Fruit fly (Drosophila melanogaster) whole organism, embryonic: ENCODE data around the gene CG14174.

Source experiments
- Atf6 ChIP-seq: fragments of 200-800 bp; sonication (Bioruptor generic); IDR thresholded peaks from 2 replicates; pipeline ENCODE4 v1.3.6; 2022; ENCODE audit warnings: missing biosample characterization, missing genetic modification characterization
- Blimp-1 ChIP-seq: fragments of 200-800 bp; sonication (Bioruptor generic); optimal IDR thresholded peaks from 3 replicates; lab custom pipeline; 2018; ENCODE audit warnings: missing biosample characterization, missing genetic modification characterization, mild to moderate bottlenecking, moderate library complexity, missing genetic modification reagents
- BtbVII ChIP-seq: fragments of 200-800 bp; sonication (Bioruptor generic); optimal IDR thresholded peaks from 3 replicates; lab custom pipeline; 2017; ENCODE audit warnings: missing biosample characterization, mild to moderate bottlenecking, missing genetic modification characterization
- CG10321 ChIP-seq: fragments of 200-800 bp; sonication (Bioruptor generic); IDR thresholded peaks from 2 replicates; pipeline ENCODE4 v1.3.6; 2022; ENCODE audit warnings: missing biosample characterization, missing genetic modification characterization
- CG10654 ChIP-seq: fragments of 200-800 bp; sonication (Bioruptor generic); optimal IDR thresholded peaks from 2 replicates; lab custom pipeline; 2016; ENCODE audit warnings: missing biosample characterization, missing genetic modification characterization
- CG11504 ChIP-seq: fragments of 200-800 bp; sonication (Bioruptor generic); optimal IDR thresholded peaks from 3 replicates; lab custom pipeline; 2019; ENCODE audit warnings: missing biosample characterization, mild to moderate bottlenecking, missing genetic modification characterization, moderate library complexity
- CG14860 ChIP-seq: fragments of 200-800 bp; sonication (Bioruptor generic); IDR thresholded peaks from 3 replicates; pipeline ENCODE4 v1.3.6; 2022; ENCODE audit warnings: missing biosample characterization, missing genetic modification characterization; ENCODE audit not compliant: partially characterized antibody
- CG17829 ChIP-seq: fragments of 200-800 bp; optimal IDR thresholded peaks from 2 replicates; lab custom pipeline; 2019; ENCODE audit warnings: missing biosample characterization, mild to moderate bottlenecking, missing genetic modification characterization, moderate library complexity
- CG30431 ChIP-seq: fragments of 200-800 bp; sonication (Bioruptor generic); optimal IDR thresholded peaks from 2 replicates; lab custom pipeline; 2017; ENCODE audit warnings: missing biosample characterization, missing genetic modification characterization
- CG3281 ChIP-seq: fragments of 200-800 bp; sonication (Bioruptor generic); optimal IDR thresholded peaks from 3 replicates; lab custom pipeline; 2017; ENCODE audit warnings: missing biosample characterization, mild to moderate bottlenecking, missing genetic modification characterization
- CG34224 ChIP-seq: fragments of 200-800 bp; sonication (Bioruptor generic); IDR thresholded peaks from 3 replicates; pipeline ENCODE4 v1.3.6; 2022; ENCODE audit warnings: missing biosample characterization, missing genetic modification characterization; ENCODE audit not compliant: partially characterized antibody
- CG42726 ChIP-seq: fragments of 200-800 bp; sonication (Bioruptor generic); IDR thresholded peaks from 2 replicates; pipeline ENCODE4 v1.3.6; 2022; ENCODE audit warnings: missing biosample characterization, missing genetic modification characterization; ENCODE audit not compliant: partially characterized antibody
- CG4617 ChIP-seq: fragments of 200-800 bp; sonication (Bioruptor generic); optimal IDR thresholded peaks from 3 replicates; lab custom pipeline; 2016; ENCODE audit warnings: missing biosample characterization, missing genetic modification characterization, borderline replicate concordance
- CG7271 ChIP-seq: fragments of 200-800 bp; sonication (Bioruptor generic); optimal IDR thresholded peaks from 2 replicates; lab custom pipeline; 2018; ENCODE audit warnings: missing biosample characterization, mild to moderate bottlenecking, missing genetic modification characterization, moderate library complexity
- CG7786 ChIP-seq: fragments of 200-800 bp; sonication (Bioruptor generic); optimal IDR thresholded peaks from 2 replicates; lab custom pipeline; 2016; ENCODE audit warnings: missing biosample characterization, missing genetic modification characterization
- CG8281 ChIP-seq: fragments of 200-800 bp; sonication (Bioruptor generic); optimal IDR thresholded peaks from 2 replicates; lab custom pipeline; 2018; ENCODE audit warnings: missing biosample characterization, mild to moderate bottlenecking, missing genetic modification characterization, moderate library complexity
- CG8765 ChIP-seq: fragments of 200-800 bp; sonication (Bioruptor generic); IDR thresholded peaks from 2 replicates; pipeline ENCODE4 v1.3.6; 2022; ENCODE audit warnings: missing biosample characterization, missing genetic modification characterization
- CG8944 ChIP-seq: fragments of 200-800 bp; sonication (Bioruptor generic); optimal IDR thresholded peaks from 3 replicates; lab custom pipeline; 2016; ENCODE audit warnings: missing biosample characterization, missing genetic modification characterization
- CrebB ChIP-seq: fragments of 200-800 bp; sonication (Bioruptor generic); optimal IDR thresholded peaks from 3 replicates; lab custom pipeline; 2018; ENCODE audit warnings: missing biosample characterization, mild to moderate bottlenecking, missing genetic modification characterization
- HLH3B ChIP-seq: fragments of 200-800 bp; sonication (Bioruptor generic); IDR thresholded peaks from 2 replicates; pipeline ENCODE4 v1.3.6; 2022; ENCODE audit warnings: missing biosample characterization, missing genetic modification characterization
- MESR4 ChIP-seq: fragments of 200-800 bp; sonication (Bioruptor generic); optimal IDR thresholded peaks from 2 replicates; lab custom pipeline; 2018; ENCODE audit warnings: missing biosample characterization, mild to moderate bottlenecking, missing genetic modification characterization, moderate library complexity
- Oli ChIP-seq: fragments of 200-800 bp; sonication (Bioruptor generic); optimal IDR thresholded peaks from 2 replicates; lab custom pipeline; 2018; ENCODE audit warnings: missing biosample characterization, mild to moderate bottlenecking, missing genetic modification characterization, moderate library complexity
- Rx ChIP-seq: fragments of 200-800 bp; sonication (Bioruptor generic); IDR thresholded peaks from 2 replicates; pipeline ENCODE4 v1.3.6; 2022; ENCODE audit warnings: missing biosample characterization, missing genetic modification characterization
- Six4 ChIP-seq: fragments of 200-800 bp; sonication (Bioruptor generic); optimal IDR thresholded peaks from 2 replicates; lab custom pipeline; 2016; ENCODE audit warnings: missing biosample characterization, missing genetic modification characterization
- bigmax ChIP-seq: fragments of 200-800 bp; sonication (Bioruptor generic); optimal IDR thresholded peaks from 2 replicates; lab custom pipeline; 2018; ENCODE audit warnings: missing biosample characterization, mild to moderate bottlenecking, missing genetic modification characterization
- chn ChIP-seq: fragments of 200-800 bp; sonication (Bioruptor generic); optimal IDR thresholded peaks from 2 replicates; lab custom pipeline; 2016; ENCODE audit warnings: missing biosample characterization, missing genetic modification characterization
- crol ChIP-seq: fragments of 200-800 bp; sonication (Bioruptor generic); IDR thresholded peaks from 2 replicates; pipeline ENCODE4 v1.3.6; 2022; ENCODE audit warnings: missing biosample characterization, missing genetic modification characterization
- dimm ChIP-seq: fragments of 200-800 bp; sonication (Bioruptor generic); IDR thresholded peaks from 2 replicates; pipeline ENCODE4 v1.3.6; 2022; ENCODE audit warnings: missing biosample characterization, missing genetic modification characterization
- ems ChIP-seq: fragments of 200-800 bp; sonication (Bioruptor generic); optimal IDR thresholded peaks from 3 replicates; lab custom pipeline; 2016; ENCODE audit warnings: missing biosample characterization, missing genetic modification characterization
- en ChIP-seq: fragments of 200-800 bp; sonication (Bioruptor generic); optimal IDR thresholded peaks from 2 replicates; lab custom pipeline; 2016; ENCODE audit warnings: missing biosample characterization, missing genetic modification characterization
- fd102C ChIP-seq: fragments of 200-800 bp; sonication (Bioruptor generic); optimal IDR thresholded peaks from 2 replicates; lab custom pipeline; 2018; ENCODE audit warnings: missing biosample characterization, mild to moderate bottlenecking, missing genetic modification characterization, moderate library complexity
- fu2 ChIP-seq: fragments of 200-800 bp; sonication (Bioruptor generic); optimal IDR thresholded peaks from 2 replicates; lab custom pipeline; 2016; ENCODE audit warnings: missing biosample characterization, missing genetic modification characterization
- grau ChIP-seq: fragments of 200-800 bp; optimal IDR thresholded peaks from 3 replicates; lab custom pipeline; 2019; ENCODE audit warnings: missing biosample characterization, mild to moderate bottlenecking, missing genetic modification characterization, moderate library complexity
- insv ChIP-seq, 2 experiments: fragments of 200-800 bp; sonication (Bioruptor generic); optimal IDR thresholded peaks; 3 replicates each; lab custom pipeline; 2016 to 2018; ENCODE audit warnings: missing biosample characterization in 2 of 2, missing genetic modification characterization in 2 of 2
- jigr1 ChIP-seq: fragments of 200-800 bp; sonication (Bioruptor generic); IDR thresholded peaks from 3 replicates; pipeline ENCODE4 v1.3.6; 2022; ENCODE audit warnings: missing biosample characterization, missing genetic modification characterization
- kay ChIP-seq: fragments of 200-800 bp; sonication (Bioruptor generic); optimal IDR thresholded peaks from 2 replicates; lab custom pipeline; 2016; ENCODE audit warnings: missing biosample characterization, missing genetic modification characterization
- lov ChIP-seq, 2 experiments: fragments of 200-800 bp in 1 of 2; fragments of >200 bp in 1 of 2; sonication (Bioruptor generic) in 1 of 2; IDR thresholded peaks in 1 of 2; optimal IDR thresholded peaks in 1 of 2; 2 replicates in 1 of 2; 3 replicates in 1 of 2; pipeline versions ENCODE4 v1.3.6 to Lab custom; 2017 to 2022; ENCODE audit warnings: missing biosample characterization in 1 of 2, missing genetic modification characterization in 1 of 2
- mirr ChIP-seq: fragments of 200-800 bp; sonication (Bioruptor generic); optimal IDR thresholded peaks from 3 replicates; lab custom pipeline; 2018; ENCODE audit warnings: missing biosample characterization, mild to moderate bottlenecking, missing genetic modification characterization
- nerfin-1 ChIP-seq: fragments of 200-800 bp; sonication (Bioruptor generic); optimal IDR thresholded peaks from 3 replicates; lab custom pipeline; 2019; ENCODE audit warnings: missing biosample characterization, mild to moderate bottlenecking, missing genetic modification characterization, moderate library complexity
- otp ChIP-seq: fragments of 200-800 bp; sonication (Bioruptor generic); IDR thresholded peaks from 3 replicates; pipeline ENCODE4, ENCODE4 v1.3.6; 2022; ENCODE audit warnings: missing biosample characterization, missing genetic modification characterization
- phol ChIP-seq: fragments of 200-800 bp; sonication (Bioruptor generic); optimal IDR thresholded peaks from 3 replicates; lab custom pipeline; 2018; ENCODE audit warnings: missing biosample characterization, mild to moderate bottlenecking, missing genetic modification characterization, moderate library complexity
- psq ChIP-seq: fragments of 200-800 bp; sonication (Bioruptor generic); optimal IDR thresholded peaks from 2 replicates; lab custom pipeline; 2017; ENCODE audit warnings: missing biosample characterization, missing genetic modification characterization
- rib ChIP-seq: fragments of 200-800 bp; sonication (Bioruptor generic); IDR thresholded peaks from 2 replicates; pipeline ENCODE4 v1.3.6; 2022; ENCODE audit warnings: missing biosample characterization, missing genetic modification characterization
- ro ChIP-seq: fragments of 200-800 bp; sonication (Bioruptor generic); IDR thresholded peaks from 2 replicates; pipeline ENCODE4 v1.3.6; 2022; ENCODE audit warnings: missing biosample characterization, missing genetic modification characterization
- scrt ChIP-seq: fragments of 200-800 bp; sonication (Bioruptor generic); optimal IDR thresholded peaks from 2 replicates; lab custom pipeline; 2018; ENCODE audit warnings: missing biosample characterization, mild to moderate bottlenecking, missing genetic modification characterization, moderate library complexity
- stwl ChIP-seq: fragments of 200-800 bp; sonication (Bioruptor generic); optimal IDR thresholded peaks from 3 replicates; lab custom pipeline; 2018; ENCODE audit warnings: missing biosample characterization, mild to moderate bottlenecking, missing genetic modification characterization, moderate library complexity
- trh ChIP-seq: fragments of 200-800 bp; sonication (Bioruptor generic); optimal IDR thresholded peaks from 2 replicates; lab custom pipeline; 2016; ENCODE audit warnings: missing biosample characterization, missing genetic modification characterization
- twi ChIP-seq: fragments of 200-800 bp; optimal IDR thresholded peaks from 2 replicates; lab custom pipeline; 2019; ENCODE audit warnings: missing biosample characterization, mild to moderate bottlenecking, missing genetic modification characterization, moderate library complexity
- wek ChIP-seq: fragments of 200-800 bp; sonication (Bioruptor generic); optimal IDR thresholded peaks from 3 replicates; lab custom pipeline; 2018; ENCODE audit warnings: missing biosample characterization, mild to moderate bottlenecking, missing genetic modification characterization, moderate library complexity
- z ChIP-seq: fragments of 200-800 bp; sonication (Bioruptor generic); IDR thresholded peaks from 3 replicates; pipeline ENCODE4 v1.3.6; 2022; ENCODE audit warnings: missing biosample characterization, missing genetic modification characterization

The CG14174 gene

dm6 chr3L:9723108-9723507 lies 4.0 kb downstream of the CG14174 start, which contains the start of the genes nbs and defl:
Gene nbs, minus strand, starts transcription at chr3L:9723194.
Gene defl, plus strand, starts transcription at chr3L:9723423.
- peak; percentile 71 for TF ChIP-seq Atf6 (GFP tag; lab: Robert Waterston, UW)
- no peak for TF ChIP-seq CG11504 (tag; lab: Kevin White, UChicago)
- TF ChIP-seq scrt (GFP tag; lab: Kevin White, UChicago), result peak; percentile 60
- no peak for TF ChIP-seq jigr1 (GFP tag; lab: Robert Waterston, UW)
- no peak for TF ChIP-seq en (GFP tag; lab: Kevin White, UChicago)
- TF ChIP-seq CG7786 (GFP tag; lab: Kevin White, UChicago), result peak; percentile 61
- peak; percentile 71 for TF ChIP-seq rib
- no peak for TF ChIP-seq CG7271
- no peak for TF ChIP-seq CrebB
- no peak for TF ChIP-seq CG8281 (tag; lab: Kevin White, UChicago)
- no peak for TF ChIP-seq bigmax (GFP tag; lab: Kevin White, UChicago)
- TF ChIP-seq otp, result no peak
- TF ChIP-seq stwl (tag; lab: Kevin White, UChicago), result peak; percentile 59
- TF ChIP-seq fu2 (GFP tag; lab: Kevin White, UChicago), result peak; percentile 71
- peak; percentile 73 for TF ChIP-seq CG17829
- peak; percentile 33 for TF ChIP-seq CG3281 (GFP tag; lab: Kevin White, UChicago)
- TF ChIP-seq Blimp-1 (GFP tag; lab: Kevin White, UChicago), result no peak
- TF ChIP-seq MESR4 (GFP tag; lab: Kevin White, UChicago), result peak; percentile 24
- peak; percentile 56; the same call in 1 of the 2 replicates for TF ChIP-seq Rx (GFP tag; lab: Robert Waterston, UW)
- TF ChIP-seq chn (GFP tag; lab: Kevin White, UChicago), result peak; percentile 46
- no peak for TF ChIP-seq wek
- TF ChIP-seq CG8765, result peak; percentile 65
- no peak for TF ChIP-seq z (GFP tag; lab: Robert Waterston, UW)
- TF ChIP-seq CG10321 (GFP tag; lab: Robert Waterston, UW), result no peak
- TF ChIP-seq CG4617 (GFP tag; lab: Kevin White, UChicago), result peak; percentile 75
- TF ChIP-seq grau (tag; lab: Kevin White, UChicago), result peak; percentile 76
- peak; percentile 70 for TF ChIP-seq phol (tag; lab: Kevin White, UChicago)
- no peak for TF ChIP-seq BtbVII (GFP tag; lab: Kevin White, UChicago)
- TF ChIP-seq kay, result peak; percentile 35
- peak; percentile 50 for TF ChIP-seq CG10654
- no peak for TF ChIP-seq dimm (GFP tag; lab: Robert Waterston, UW)
- TF ChIP-seq Six4 (GFP tag; lab: Kevin White, UChicago), result peak; percentile 12
- no peak for TF ChIP-seq crol (GFP tag; lab: Robert Waterston, UW)
- TF ChIP-seq insv (GFP tag; optimal IDR thresholded peaks at IDR 0.05; lab: Kevin White, UChicago), result peak in 1 of 2 experiments; percentile 11
- TF ChIP-seq nerfin-1, result peak; percentile 45
- no peak for TF ChIP-seq fd102C
- no peak for TF ChIP-seq CG30431 (GFP tag; lab: Kevin White, UChicago)
- TF ChIP-seq mirr (GFP tag; lab: Kevin White, UChicago), result peak; percentile 27
- peak; percentile 75 for TF ChIP-seq ems
- TF ChIP-seq CG42726, result no peak
- TF ChIP-seq twi (tag; lab: Kevin White, UChicago), result peak; percentile 48
- TF ChIP-seq Oli, result peak; percentile 44
- TF ChIP-seq CG8944, result peak; percentile 50
- TF ChIP-seq ro (GFP tag; lab: Robert Waterston, UW), result no peak
- TF ChIP-seq HLH3B (GFP tag; lab: Robert Waterston, UW), result peak; percentile 63
- peak; percentile 23 for TF ChIP-seq psq (GFP tag; lab: Kevin White, UChicago)
- TF ChIP-seq CG34224 (GFP tag; lab: Robert Waterston, UW), result no peak
- no peak for TF ChIP-seq trh
- peak; percentile 31; the same call in 1 of the 3 replicates for TF ChIP-seq CG14860 (GFP tag; lab: Robert Waterston, UW)
- no peak for TF ChIP-seq lov (optimal IDR thresholded peaks at IDR 0.05; lab: Kevin White, UChicago)
- TF ChIP-seq lov (GFP tag; IDR thresholded peaks at IDR 0.05; lab: Robert Waterston, UW), result 0 out of 3 replicates have a peak, but pooled peaks have one; percentile 20
